Worm (Caenorhabditis elegans): Measurements from ENCODE around the gene ins-39.
A peak's percentile ranks its signal among the peaks of the same experiment; 100 is the strongest.

The ins-39 gene

ce11 chrX:1375071-1375470 is 30.9 kb upstream of the ins-39 start:
- TF ChIP-seq mab-9 (GFP tag; IDR thresholded peaks at IDR 0.05) (0 out of 2 replicates have a peak, but pooled peaks have one; percentile 14), unc-98 (GFP tag; IDR thresholded peaks at IDR 0.05) (0 out of 2 replicates have a peak, but pooled peaks have one; percentile 45)

- TF ChIP-seq C16A3.4 (tag; optimal IDR thresholded peaks at IDR 0.05) = no peak
- no peak for TF ChIP-seq aly-2 (tag; optimal IDR thresholded peaks at IDR 0.05)
- TF ChIP-seq ceh-90 (tag; optimal IDR thresholded peaks at IDR 0.05) = no peak
- TF ChIP-seq elt-3 (tag; optimal IDR thresholded peaks at IDR 0.05) = no peak
- TF ChIP-seq nhr-237 (tag; optimal IDR thresholded peaks at IDR 0.05) = no peak
- TF ChIP-seq fkh-10 (GFP tag; optimal IDR thresholded peaks at IDR 0.05) = no peak
- no peak for TF ChIP-seq mab-9 (GFP tag; IDR thresholded peaks at IDR 0.05)
- TF ChIP-seq hlh-17 (GFP tag; optimal IDR thresholded peaks at IDR 0.05; ENCODE audit: borderline replicate concordance) = no peak
- no peak for TF ChIP-seq lin-14 (GFP tag; optimal IDR thresholded peaks at IDR 0.05)
- TF ChIP-seq ceh-88 (GFP tag; IDR thresholded peaks at IDR 0.05) = no peak
- TF ChIP-seq ztf-4 (tag; optimal IDR thresholded peaks at IDR 0.05) = no peak
- no peak for TF ChIP-seq hlh-4 (tag; optimal IDR thresholded peaks at IDR 0.05)
- TF ChIP-seq blmp-1 (tag; optimal IDR thresholded peaks at IDR 0.05) = no peak
- TF ChIP-seq snpc-4 (tag; optimal IDR thresholded peaks at IDR 0.05) = no peak
- TF ChIP-seq dsc-1 (tag; optimal IDR thresholded peaks at IDR 0.05) = no peak
- no peak for TF ChIP-seq hpl-2 (GFP tag; optimal IDR thresholded peaks at IDR 0.05)
- TF ChIP-seq nhr-77 (tag; optimal IDR thresholded peaks at IDR 0.05) = no peak
- TF ChIP-seq alr-1 (tag; optimal IDR thresholded peaks at IDR 0.05; ENCODE audit: borderline replicate concordance) = no peak
- TF ChIP-seq unc-62 (GFP tag; optimal IDR thresholded peaks at IDR 0.05) = no peak
Measured at ce11 chrX:1372464-1372863, 28.2 kb upstream of the ins-39 start.

- TF ChIP-seq nhr-76 (tag; optimal IDR thresholded peaks at IDR 0.05) (no peak), aly-2 (tag; optimal IDR thresholded peaks at IDR 0.05) (no peak), xbp-1 (tag; optimal IDR thresholded peaks at IDR 0.05) (no peak), elt-2 (tag; optimal IDR thresholded peaks at IDR 0.05) (peak; percentile 32), nhr-85 (tag) (no peak), pag-3 (tag; optimal IDR thresholded peaks at IDR 0.05; ENCODE audit: borderline replicate concordance, insufficient read depth) (no peak), efl-3 (GFP tag; optimal IDR thresholded peaks at IDR 0.05) (no peak), fos-1 (tag; optimal IDR thresholded peaks at IDR 0.05) (no peak), nhr-237 (tag; optimal IDR thresholded peaks at IDR 0.05) (no peak)
Measured at ce11 chrX:1371688-1372087, 27.5 kb upstream of the ins-39 start, which contains the start of gene fbxa-190. TSS of gene fbxa-190 (plus strand) at chrX:1372012.

ce11 chrX:1370736-1371281 is 26.6 kb upstream of the ins-39 start, which contains the start of gene F56C3.7:
TSS of gene F56C3.7 (minus strand) at chrX:1370786.
- TF ChIP-seq fkh-8 (tag; optimal IDR thresholded peaks at IDR 0.05) (no peak), pag-3 (tag; optimal IDR thresholded peaks at IDR 0.05; ENCODE audit: borderline replicate concordance, insufficient read depth) (no peak), dsc-1 (tag; optimal IDR thresholded peaks at IDR 0.05) (peak; percentile 51), nhr-71 (tag; optimal IDR thresholded peaks at IDR 0.05) (no peak), unc-130 (tag; optimal IDR thresholded peaks at IDR 0.05) (no peak), zip-4 (GFP tag; optimal IDR thresholded peaks at IDR 0.05) (no peak), lsy-2 (tag; optimal IDR thresholded peaks at IDR 0.05) (no peak)

ce11 chrX:1367416-1367815 is 23.2 kb upstream of the ins-39 start, which contains the start of gene dgn-2:
TSS of gene dgn-2 (minus strand) at chrX:1367516.
- no peak for TF ChIP-seq isw-1 (GFP tag; IDR thresholded peaks at IDR 0.05)
- TF ChIP-seq lir-3 (tag; optimal IDR thresholded peaks at IDR 0.05; ENCODE audit: poor library complexity) = no peak
- no peak for TF ChIP-seq sptf-1 (tag; optimal IDR thresholded peaks at IDR 0.05)
- TF ChIP-seq fkh-4 (tag; optimal IDR thresholded peaks at IDR 0.05; ENCODE audit: borderline replicate concordance) = no peak
- no peak for TF ChIP-seq sup-37 (GFP tag; optimal IDR thresholded peaks at IDR 0.05)
- TF ChIP-seq nhr-20 (tag; optimal IDR thresholded peaks at IDR 0.05) = no peak
- no peak for TF ChIP-seq pqm-1 (tag; optimal IDR thresholded peaks at IDR 0.05)
- no peak for TF ChIP-seq lin-13 (GFP tag; optimal IDR thresholded peaks at IDR 0.05)
- no peak for TF ChIP-seq ceh-90 (tag; optimal IDR thresholded peaks at IDR 0.05)
- no peak for TF ChIP-seq lin-15B (tag; optimal IDR thresholded peaks at IDR 0.05)
- no peak for TF ChIP-seq nhr-90 (tag; optimal IDR thresholded peaks at IDR 0.05; ENCODE audit: poor library complexity)
- TF ChIP-seq lin-14 (GFP tag; optimal IDR thresholded peaks at IDR 0.05) = no peak
- TF ChIP-seq zag-1 (tag; optimal IDR thresholded peaks at IDR 0.05) = no peak
- no peak for TF ChIP-seq aly-2 (tag; optimal IDR thresholded peaks at IDR 0.05)

All from whole organism, L1 larva.